Worm (Caenorhabditis elegans) whole organism, L2 larva: Measurements from ENCODE around the gene gcp-2.1.

Source experiments
- lin-39 ChIP-seq: fragments of 150-350 bp; optimal IDR thresholded peaks from 2 replicates; lab custom pipeline; 2014; ENCODE audit warnings: missing biosample characterization, missing genetic modification reagents, missing genetic modification characterization
- nhr-11 ChIP-seq: fragments of 150-350 bp; optimal IDR thresholded peaks from 2 replicates; lab custom pipeline; 2014; ENCODE audit warnings: missing biosample characterization, missing genetic modification characterization

DNA sequence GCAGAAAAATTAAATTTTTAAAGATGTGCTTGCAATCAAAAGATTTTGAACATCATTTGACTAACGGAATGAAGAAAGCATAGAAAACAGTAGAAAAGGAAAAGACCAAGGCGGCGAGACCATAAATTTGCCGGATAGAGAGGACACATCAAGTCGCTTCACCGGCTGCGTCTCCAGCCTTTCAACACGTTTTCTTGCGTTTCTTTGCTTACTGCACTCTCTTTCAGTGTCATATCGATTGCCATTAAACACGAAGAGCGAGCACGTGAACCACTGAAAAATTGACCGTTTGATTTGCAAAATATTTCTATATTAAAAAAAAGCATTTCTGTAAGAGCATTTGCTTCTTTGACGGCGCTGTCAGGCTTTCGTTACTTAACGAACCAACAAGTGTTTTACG is 46.5 kb downstream of the gcp-2.1 start:
- TF ChIP-seq lin-39 (no peak), nhr-11 (tag; lab: Kevin White, UChicago) (no peak)
